Worm (Caenorhabditis elegans) whole organism, L1 larva: Measurements from ENCODE around the gene gcc-2.

Source experiments
- dpl-1 ChIP-seq, 3 experiments: fragments of 150-350 bp in 2 of 3; sonication (generic microtip) in 1 of 3; optimal IDR thresholded peaks; 2 replicates each; lab custom pipeline; 2014 to 2017; ENCODE audit warnings: missing biosample characterization in 3 of 3, missing genetic modification characterization in 3 of 3, missing genetic modification reagents in 3 of 3
- fkh-10 ChIP-seq: sonication (generic microtip); optimal IDR thresholded peaks from 2 replicates; lab custom pipeline; 2017; ENCODE audit warnings: missing biosample characterization, missing genetic modification reagents, missing genetic modification characterization
- fos-1 ChIP-seq: fragments of 150-350 bp; optimal IDR thresholded peaks from 2 replicates; lab custom pipeline; 2014; ENCODE audit warnings: missing biosample characterization, missing genetic modification characterization
- hlh-4 ChIP-seq: sonication (generic microtip); optimal IDR thresholded peaks from 2 replicates; lab custom pipeline; 2016; ENCODE audit warnings: mild to moderate bottlenecking, missing genetic modification characterization, missing compliant biosample characterization
- lin-14 ChIP-seq: fragments of 200-800 bp; sonication (Bioruptor generic); optimal IDR thresholded peaks from 2 replicates; lab custom pipeline; 2018; ENCODE audit warnings: mild to moderate bottlenecking, missing genetic modification characterization, moderate library complexity, missing compliant biosample characterization
- lin-39 ChIP-seq: fragments of 150-350 bp; optimal IDR thresholded peaks from 2 replicates; lab custom pipeline; 2014; ENCODE audit warnings: missing biosample characterization, missing genetic modification reagents, missing genetic modification characterization
- nhr-20 ChIP-seq: sonication (generic microtip); optimal IDR thresholded peaks from 2 replicates; lab custom pipeline; 2016; ENCODE audit warnings: mild to moderate bottlenecking, missing genetic modification characterization, missing compliant biosample characterization
- nhr-28 ChIP-seq: fragments of 150-350 bp; optimal IDR thresholded peaks from 2 replicates; lab custom pipeline; 2014; ENCODE audit warnings: missing biosample characterization, missing genetic modification characterization
- nhr-76 ChIP-seq: sonication (generic microtip); optimal IDR thresholded peaks from 2 replicates; lab custom pipeline; 2017; ENCODE audit warnings: missing biosample characterization, missing genetic modification characterization
- rnt-1 ChIP-seq: sonication (generic microtip); optimal IDR thresholded peaks from 2 replicates; lab custom pipeline; 2016; ENCODE audit warnings: mild to moderate bottlenecking, missing genetic modification characterization, moderate library complexity, missing compliant biosample characterization
- snpc-4 ChIP-seq: fragments of 150-350 bp; optimal IDR thresholded peaks from 2 replicates; lab custom pipeline; 2014; ENCODE audit warnings: missing biosample characterization, missing genetic modification characterization
- tbx-2 ChIP-seq: sonication (generic microtip); optimal IDR thresholded peaks from 2 replicates; lab custom pipeline; 2016; ENCODE audit warnings: missing genetic modification characterization, missing compliant biosample characterization
- unc-86 ChIP-seq: sonication (generic microtip); optimal IDR thresholded peaks from 2 replicates; lab custom pipeline; 2016; ENCODE audit warnings: missing genetic modification characterization, missing compliant biosample characterization
- zip-4 ChIP-seq: fragments of 200-800 bp; sonication (Bioruptor generic); optimal IDR thresholded peaks from 2 replicates; lab custom pipeline; 2018; ENCODE audit warnings: mild to moderate bottlenecking, missing genetic modification characterization, moderate library complexity, missing compliant biosample characterization

DNA sequence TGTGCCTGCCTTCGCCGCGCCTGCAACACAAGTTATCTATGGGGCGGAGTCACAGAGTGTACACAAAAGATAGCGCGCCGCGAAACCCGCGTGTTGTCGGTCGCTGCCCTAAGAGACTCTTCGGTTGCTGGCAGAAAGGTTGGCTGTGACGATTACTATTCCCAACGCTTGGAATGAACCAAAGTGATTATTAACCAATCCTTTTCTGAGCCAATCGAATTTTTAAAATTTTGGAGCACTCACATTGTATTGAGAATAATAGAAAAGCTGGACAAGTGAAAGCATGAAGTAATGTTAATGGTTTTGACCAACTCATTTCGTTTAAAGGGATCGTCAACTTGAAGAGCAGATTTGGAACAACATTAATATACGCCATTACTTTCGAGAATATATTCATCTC lies 44.7 kb downstream of the gcc-2 start:
- TF ChIP-seq lin-14 (GFP tag; lab: Kevin White, UChicago) (peak; percentile 64), fos-1 (tag; lab: Kevin White, UChicago) (peak; percentile 44), fkh-10 (GFP tag; lab: Kevin White, UChicago) (no peak), snpc-4 (tag; lab: Kevin White, UChicago) (peak; percentile 99), rnt-1 (tag; lab: Kevin White, UChicago) (peak; percentile 90), nhr-76 (tag; lab: Kevin White, UChicago) (no peak), nhr-28 (no peak), lin-39 (tag; lab: Kevin White, UChicago) (peak; percentile 56), unc-86 (tag; lab: Kevin White, UChicago) (peak; percentile 32), zip-4 (GFP tag; lab: Kevin White, UChicago) (peak; percentile 64), tbx-2 (tag; lab: Kevin White, UChicago) (peak; percentile 60), hlh-4 (tag; lab: Kevin White, UChicago) (no peak), nhr-20 (tag; lab: Kevin White, UChicago) (peak; percentile 80), dpl-1 (GFP tag; optimal IDR thresholded peaks at IDR 0.05; lab: Kevin White, UChicago) (peak; percentile 7 to 46 (median 25))
